Fruit fly (Drosophila melanogaster): ENCODE data around the gene disco-r.

dm6 chrX:16103482-16103881, 45.3 kb downstream of the disco-r start:
- no peak for TF ChIP-seq Abd-B (GFP tag; optimal IDR thresholded peaks at IDR 0.05)
- no peak for TF ChIP-seq pan (optimal IDR thresholded peaks at IDR 0.05)
- no peak for TF ChIP-seq Myc (optimal IDR thresholded peaks at IDR 0.05)
- TF ChIP-seq br (GFP tag; optimal IDR thresholded peaks at IDR 0.05) = peak; percentile 42
- peak; percentile 10 for TF ChIP-seq psq (GFP tag; optimal IDR thresholded peaks at IDR 0.05)
- no peak for TF ChIP-seq Hr78 (GFP tag; optimal IDR thresholded peaks at IDR 0.05)
- TF ChIP-seq usp (GFP tag; optimal IDR thresholded peaks at IDR 0.05) = no peak
- peak in 1 of 2 experiments; percentile 78 for TF ChIP-seq foxo (GFP tag; optimal IDR thresholded peaks at IDR 0.05)
- TF ChIP-seq lola (GFP tag; optimal IDR thresholded peaks at IDR 0.05) = no peak
- TF ChIP-seq Dfd (GFP tag; optimal IDR thresholded peaks at IDR 0.05) = no peak
- no peak for TF ChIP-seq dmrt93B (GFP tag; optimal IDR thresholded peaks at IDR 0.05)
- TF ChIP-seq woc (GFP tag; optimal IDR thresholded peaks at IDR 0.05) = peak; percentile 45
- TF ChIP-seq Rel (GFP tag; optimal IDR thresholded peaks at IDR 0.05) = no peak
- no peak for TF ChIP-seq Rel (tag; optimal IDR thresholded peaks at IDR 0.05)
